Fruit fly (Drosophila melanogaster) whole organism, embryonic: ENCODE results near the gene CG4896.
A peak's percentile ranks its signal among the peaks of the same experiment; 100 is the strongest.

Source experiments
- BtbVII ChIP-seq: fragments of 200-800 bp; sonication (Bioruptor generic); optimal IDR thresholded peaks from 3 replicates; lab custom pipeline; 2017; ENCODE audit warnings: missing biosample characterization, mild to moderate bottlenecking, missing genetic modification characterization
- CG10431 ChIP-seq: fragments of 200-800 bp; sonication (Bioruptor generic); optimal IDR thresholded peaks from 3 replicates; lab custom pipeline; 2018; ENCODE audit warnings: missing biosample characterization, mild to moderate bottlenecking, missing genetic modification characterization
- CG10959 ChIP-seq: fragments of 200-800 bp; sonication (Bioruptor generic); IDR thresholded peaks from 2 replicates; pipeline ENCODE4 v1.3.6; 2022; ENCODE audit warnings: missing biosample characterization, missing genetic modification characterization
- CG11696 ChIP-seq: fragments of 200-800 bp; sonication (Bioruptor generic); IDR thresholded peaks from 2 replicates; pipeline ENCODE4 v1.3.6; 2022; ENCODE audit warnings: missing biosample characterization, missing genetic modification characterization
- CG15269 ChIP-seq: fragments of 200-800 bp; sonication (Bioruptor generic); optimal IDR thresholded peaks from 2 replicates; lab custom pipeline; 2018; ENCODE audit warnings: missing biosample characterization, mild to moderate bottlenecking, missing genetic modification characterization, moderate library complexity
- CG17328 ChIP-seq: fragments of 200-800 bp; sonication (Bioruptor generic); IDR thresholded peaks from 2 replicates; pipeline ENCODE4 v1.3.6; 2022; ENCODE audit warnings: missing biosample characterization, missing genetic modification characterization
- CG2199 ChIP-seq: fragments of 200-800 bp; sonication (Bioruptor generic); IDR thresholded peaks from 3 replicates; pipeline ENCODE4 v1.3.6; 2022; ENCODE audit warnings: missing biosample characterization, missing genetic modification characterization
- CG2678 ChIP-seq: fragments of 200-800 bp; sonication (Bioruptor generic); optimal IDR thresholded peaks from 3 replicates; lab custom pipeline; 2019; ENCODE audit warnings: missing biosample characterization, mild to moderate bottlenecking, missing genetic modification characterization, moderate library complexity
- CG31365 ChIP-seq: fragments of 200-800 bp; sonication (Bioruptor generic); optimal IDR thresholded peaks from 2 replicates; lab custom pipeline; 2018; ENCODE audit warnings: missing biosample characterization, mild to moderate bottlenecking, missing genetic modification characterization
- CG32532 ChIP-seq: fragments of 200-800 bp; sonication (Bioruptor generic); IDR thresholded peaks from 2 replicates; pipeline ENCODE4 v1.3.6; 2022; ENCODE audit warnings: missing biosample characterization, missing genetic modification characterization
- CG33557 ChIP-seq: fragments of 200-800 bp; sonication (Bioruptor generic); optimal IDR thresholded peaks from 2 replicates; lab custom pipeline; 2019; ENCODE audit warnings: missing biosample characterization, mild to moderate bottlenecking, missing genetic modification characterization, moderate library complexity
- CG34376 ChIP-seq: fragments of 200-800 bp; sonication (Bioruptor generic); optimal IDR thresholded peaks from 2 replicates; lab custom pipeline; 2018; ENCODE audit warnings: missing biosample characterization, mild to moderate bottlenecking, missing genetic modification characterization
- CG4404 ChIP-seq: fragments of 200-800 bp; sonication (Bioruptor generic); IDR thresholded peaks from 2 replicates; pipeline ENCODE4 v1.3.6; 2022; ENCODE audit warnings: missing biosample characterization, missing genetic modification characterization
- CG5953 ChIP-seq: fragments of 200-800 bp; sonication (Bioruptor generic); IDR thresholded peaks from 2 replicates; pipeline ENCODE4 v1.3.6; 2022; ENCODE audit warnings: missing biosample characterization, missing genetic modification characterization
- CG8281 ChIP-seq: fragments of 200-800 bp; sonication (Bioruptor generic); optimal IDR thresholded peaks from 2 replicates; lab custom pipeline; 2018; ENCODE audit warnings: missing biosample characterization, mild to moderate bottlenecking, missing genetic modification characterization, moderate library complexity
- CG9932 ChIP-seq: fragments of 200-800 bp; sonication (Bioruptor generic); IDR thresholded peaks from 2 replicates; pipeline ENCODE4 v1.3.6; 2022; ENCODE audit warnings: missing biosample characterization, missing genetic modification characterization
- Chrac-16 ChIP-seq: fragments of 200-800 bp; sonication (Bioruptor generic); optimal IDR thresholded peaks from 3 replicates; lab custom pipeline; 2016; ENCODE audit warnings: missing biosample characterization, missing genetic modification characterization
- Dbx ChIP-seq: fragments of 200-800 bp; sonication (Bioruptor generic); IDR thresholded peaks from 3 replicates; pipeline ENCODE4 v1.3.6; 2022; ENCODE audit warnings: missing biosample characterization, missing genetic modification characterization
- Dip3 ChIP-seq: fragments of 200-800 bp; sonication (Bioruptor generic); optimal IDR thresholded peaks from 3 replicates; lab custom pipeline; 2016; ENCODE audit warnings: missing biosample characterization, missing genetic modification characterization
- Doc3 ChIP-seq: fragments of 200-800 bp; sonication (Bioruptor generic); IDR thresholded peaks from 3 replicates; pipeline ENCODE4 v1.3.6; 2022; ENCODE audit warnings: missing biosample characterization, missing genetic modification characterization; ENCODE audit not compliant: partially characterized antibody
- Ets65A ChIP-seq: fragments of 200-800 bp; sonication (Bioruptor generic); peaks from one replicate; lab custom pipeline; 2016; ENCODE audit warnings: missing biosample characterization, missing genetic modification characterization
- GATAe ChIP-seq: fragments of 200-800 bp; sonication (Bioruptor generic); conservative IDR thresholded peaks from 2 replicates; pipeline ENCODE4 v1.3.6; 2022; ENCODE audit warnings: missing biosample characterization, missing genetic modification characterization
- Med ChIP-seq: fragments of 200-800 bp; sonication (Bioruptor generic); peaks from one replicate; lab custom pipeline; 2016; ENCODE audit warnings: missing biosample characterization, missing genetic modification characterization, mild to moderate bottlenecking, inconsistent platforms, moderate library complexity
- Myb ChIP-seq: fragments of 200-800 bp; sonication (Bioruptor generic); optimal IDR thresholded peaks from 2 replicates; lab custom pipeline; 2016; ENCODE audit warnings: missing biosample characterization, missing genetic modification characterization
- Optix ChIP-seq: fragments of 200-800 bp; sonication (Bioruptor generic); IDR thresholded peaks from 3 replicates; pipeline ENCODE4 v1.3.6; 2022; ENCODE audit warnings: missing biosample characterization, missing genetic modification characterization
- Pdp1 ChIP-seq, 2 experiments: fragments of 200-800 bp; sonication (Bioruptor generic); optimal IDR thresholded peaks; 3 replicates each; lab custom pipeline; 2016; ENCODE audit warnings: missing biosample characterization in 2 of 2, missing genetic modification characterization in 2 of 2, mild to moderate bottlenecking in 1 of 2, moderate library complexity in 1 of 2
- Poxn ChIP-seq: fragments of 200-800 bp; sonication (Bioruptor generic); IDR thresholded peaks from 2 replicates; pipeline ENCODE4 v1.3.6; 2022; ENCODE audit warnings: missing biosample characterization, missing genetic modification characterization
- aop ChIP-seq: fragments of 200-800 bp; sonication (Bioruptor generic); IDR thresholded peaks from 2 replicates; pipeline ENCODE4 v1.3.6; 2022; ENCODE audit warnings: missing biosample characterization, missing genetic modification characterization
- chif ChIP-seq, 2 experiments: fragments of 200-800 bp; sonication (Bioruptor generic); optimal IDR thresholded peaks; 3 replicates each; lab custom pipeline; 2016; ENCODE audit warnings: missing biosample characterization in 2 of 2, missing genetic modification characterization in 2 of 2
- eve ChIP-seq, 2 experiments: fragments of >200 bp; optimal IDR thresholded peaks; 2 replicates each; lab custom pipeline; 2017; ENCODE audit warnings: missing biosample characterization in 2 of 2, missing genetic modification characterization in 2 of 2
- exex ChIP-seq: fragments of 200-800 bp; sonication (Bioruptor generic); optimal IDR thresholded peaks from 4 replicates; lab custom pipeline; 2018; ENCODE audit warnings: missing biosample characterization, mild to moderate bottlenecking, missing genetic modification characterization, moderate library complexity
- grn ChIP-seq: fragments of 200-800 bp; sonication (Bioruptor generic); optimal IDR thresholded peaks from 3 replicates; lab custom pipeline; 2017; ENCODE audit warnings: missing biosample characterization, missing genetic modification characterization
- hbn ChIP-seq: fragments of 200-800 bp; sonication (Bioruptor generic); IDR thresholded peaks from 2 replicates; pipeline ENCODE4 v1.3.6; 2022; ENCODE audit warnings: missing biosample characterization, missing genetic modification characterization; ENCODE audit not compliant: partially characterized antibody
- lab ChIP-seq: fragments of 200-800 bp; sonication (Bioruptor generic); optimal IDR thresholded peaks from 3 replicates; lab custom pipeline; 2017; ENCODE audit warnings: missing biosample characterization, missing genetic modification characterization, mild to moderate bottlenecking, moderate library complexity, missing genetic modification reagents
- mirr ChIP-seq: fragments of 200-800 bp; sonication (Bioruptor generic); optimal IDR thresholded peaks from 3 replicates; lab custom pipeline; 2018; ENCODE audit warnings: missing biosample characterization, mild to moderate bottlenecking, missing genetic modification characterization
- org-1 ChIP-seq: fragments of 200-800 bp; sonication (Bioruptor generic); optimal IDR thresholded peaks from 2 replicates; lab custom pipeline; 2017; ENCODE audit warnings: missing biosample characterization, missing genetic modification characterization
- pan ChIP-seq, 4 experiments: fragments of >200 bp in 3 of 4; fragments of 200-800 bp in 1 of 4; sonication (Bioruptor generic) in 1 of 4; optimal IDR thresholded peaks in 3 of 4; IDR thresholded peaks in 1 of 4; 2 replicates each; pipeline versions ENCODE4 v1.3.6 to Lab custom; 2017 to 2022; ENCODE audit warnings: missing biosample characterization in 2 of 4, missing genetic modification characterization in 2 of 4, mixed read lengths in 1 of 4
- row ChIP-seq: fragments of 200-800 bp; sonication (Bioruptor generic); IDR thresholded peaks from 3 replicates; pipeline ENCODE4 v1.3.6; 2022; ENCODE audit warnings: missing biosample characterization, missing genetic modification characterization
- salm ChIP-seq: fragments of 200-800 bp; sonication (Bioruptor generic); optimal IDR thresholded peaks from 2 replicates; lab custom pipeline; 2018; ENCODE audit warnings: missing biosample characterization, mild to moderate bottlenecking, missing genetic modification characterization
- sd ChIP-seq: fragments of 200-800 bp; sonication (Bioruptor generic); optimal IDR thresholded peaks from 3 replicates; lab custom pipeline; 2018; ENCODE audit warnings: missing biosample characterization, mild to moderate bottlenecking, missing genetic modification characterization, moderate library complexity
- sens-2 ChIP-seq: fragments of 200-800 bp; sonication (Bioruptor generic); IDR thresholded peaks from 2 replicates; pipeline ENCODE4 v1.3.6; 2022; ENCODE audit warnings: missing biosample characterization, missing genetic modification characterization
- slp2 ChIP-seq: fragments of 200-800 bp; sonication (Bioruptor generic); optimal IDR thresholded peaks from 2 replicates; lab custom pipeline; 2016; ENCODE audit warnings: missing biosample characterization, missing genetic modification characterization
- stc ChIP-seq: fragments of 200-800 bp; sonication (Bioruptor generic); IDR thresholded peaks from 2 replicates; pipeline ENCODE4 v1.3.6; 2022; ENCODE audit warnings: missing biosample characterization, missing genetic modification characterization
- sug ChIP-seq: fragments of 200-800 bp; optimal IDR thresholded peaks from 2 replicates; lab custom pipeline; 2019; ENCODE audit warnings: missing biosample characterization, mild to moderate bottlenecking, missing genetic modification characterization, moderate library complexity

The CG4896 gene

DNA sequence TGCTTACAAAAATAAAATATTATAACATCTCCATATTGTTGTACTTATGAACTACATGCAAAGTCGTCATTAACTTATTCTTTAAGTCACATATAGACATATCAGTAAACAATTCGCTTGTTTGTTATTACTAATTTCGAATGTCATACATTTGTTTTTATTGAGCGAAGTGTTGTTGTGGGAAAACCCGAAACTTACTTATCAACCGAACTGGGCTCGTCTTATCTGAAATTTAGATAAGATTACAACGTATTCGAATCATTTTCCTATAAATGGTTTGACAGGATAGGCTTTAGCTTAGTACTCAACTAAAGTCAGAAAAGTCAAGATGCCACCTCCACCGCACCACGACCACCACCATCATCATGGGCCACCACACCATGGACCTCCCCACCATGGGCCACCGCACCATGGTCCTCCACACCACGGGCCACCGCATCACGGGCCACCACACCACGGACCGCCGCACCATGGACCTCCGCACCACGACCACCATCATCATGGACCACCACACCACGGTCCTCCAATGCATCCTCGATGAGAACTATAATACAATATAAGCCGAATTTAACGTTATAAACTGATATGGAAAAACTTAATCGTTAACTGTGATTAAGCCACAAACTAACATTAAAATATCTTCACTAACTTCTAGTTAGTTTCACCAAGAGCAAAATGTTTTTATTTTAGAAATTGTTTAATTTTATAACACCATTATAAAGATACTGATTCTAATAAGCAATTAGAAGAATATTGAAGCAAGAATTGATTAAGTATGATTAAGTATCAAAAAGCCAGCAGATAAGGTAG lies 22.6 kb downstream of the CG4896 start, which contains the start of the genes CG43349 and CG5011 (continued):
- TF ChIP-seq Dbx (GFP tag; lab: Robert Waterston, UW) (peak; percentile 6; the same call in 1 of the 3 replicates), CG32532 (peak; percentile 17; the same call in 1 of the 2 replicates), Doc3 (no peak), hbn (no peak), CG10959 (GFP tag; lab: Robert Waterston, UW) (no peak), CG5953 (GFP tag; lab: Robert Waterston, UW) (no peak), Med (GFP tag; lab: Kevin White, UChicago) (peak; percentile 57), Myb (GFP tag; lab: Kevin White, UChicago) (no peak), pan (optimal IDR thresholded peaks at IDR 0.05; lab: Kevin White, UChicago) (no peak), pan (GFP tag; optimal IDR thresholded peaks at IDR 0.05 in 1 of 2, IDR thresholded peaks at IDR 0.05 in 1 of 2) (no peak), row (no peak), slp2 (GFP tag; lab: Kevin White, UChicago) (no peak), Ets65A (GFP tag; lab: Kevin White, UChicago) (peak; percentile 42), salm (tag; lab: Kevin White, UChicago) (no peak), CG17328 (GFP tag; lab: Robert Waterston, UW) (no peak)

- TF ChIP-seq grn (peak; percentile 79), salm (tag; lab: Kevin White, UChicago) (peak; percentile 81), CG2678 (peak; percentile 14), mirr (GFP tag; lab: Kevin White, UChicago) (peak; percentile 60), stc (GFP tag; lab: Robert Waterston, UW) (no peak), eve (GFP tag; optimal IDR thresholded peaks at IDR 0.05; lab: Kevin White, UChicago) (no peak), exex (tag; lab: Kevin White, UChicago) (peak; percentile 97), GATAe (GFP tag; lab: Robert Waterston, UW) (0 out of 2 replicates have a peak, but pooled peaks have one; percentile 55), CG2199 (GFP tag; lab: Robert Waterston, UW) (no peak), sens-2 (GFP tag; lab: Robert Waterston, UW) (0 out of 2 replicates have a peak, but pooled peaks have one; percentile 24), aop (GFP tag; lab: Robert Waterston, UW) (no peak), sug (peak; percentile 26), Optix (GFP tag; lab: Robert Waterston, UW) (no peak), chif (GFP tag; optimal IDR thresholded peaks at IDR 0.05; lab: Kevin White, UChicago) (no peak), CG34376 (GFP tag; lab: Kevin White, UChicago) (peak; percentile 58), CG8281 (tag; lab: Kevin White, UChicago) (peak; percentile 91), sd (tag; lab: Kevin White, UChicago) (peak; percentile 93), CG15269 (peak; percentile 21), lab (GFP tag; lab: Kevin White, UChicago) (peak; percentile 79), BtbVII (GFP tag; lab: Kevin White, UChicago) (peak; percentile 67), Pdp1 (GFP tag; optimal IDR thresholded peaks at IDR 0.05; lab: Kevin White, UChicago) (peak in 1 of 2 experiments; percentile 1)
These were observed 23.9 kb downstream of the CG4896 start for dm6 chr2L:1201396-1201837.

dm6 chr2L:1202445-1202844 lies 25.0 kb downstream of the CG4896 start:
- TF ChIP-seq Chrac-16 (GFP tag; lab: Kevin White, UChicago) (no peak), org-1 (no peak), CG11696 (GFP tag; lab: Robert Waterston, UW) (peak; percentile 52), CG4404 (GFP tag; lab: Robert Waterston, UW) (no peak), CG9932 (GFP tag; lab: Robert Waterston, UW) (peak; percentile 8; the same call in 1 of the 2 replicates), Med (GFP tag; lab: Kevin White, UChicago) (peak; percentile 15), CG10431 (GFP tag; lab: Kevin White, UChicago) (no peak), Ets65A (GFP tag; lab: Kevin White, UChicago) (peak; percentile 51), row (0 out of 3 replicates have a peak, but pooled peaks have one; percentile 11), Dip3 (no peak), CG33557 (GFP tag; lab: Kevin White, UChicago) (no peak), Poxn (0 out of 2 replicates have a peak, but pooled peaks have one; percentile 14), CG31365 (tag; lab: Kevin White, UChicago) (no peak)
